Fruit fly (Drosophila melanogaster): Measurements from ENCODE around the gene y.

dm6 chrX:307384-307783 lies 48.9 kb upstream of the y start, which contains the start of gene CG12470:
- TF ChIP-seq psq (optimal IDR thresholded peaks at IDR 0.05) (no peak), h (optimal IDR thresholded peaks at IDR 0.05) (no peak)
